Worm (Caenorhabditis elegans) whole organism, midembryonic: ENCODE data around the gene Y41C4A.6.
A peak's percentile ranks its signal among the peaks of the same experiment; 100 is the strongest.

Experiments
- T22C8.4 ChIP-seq: fragments of 200-800 bp; sonication (Bioruptor generic); IDR thresholded peaks from 2 replicates; pipeline ENCODE4 v1.3.6; 2022; ENCODE audit warnings: missing genetic modification characterization, missing compliant biosample characterization
- cog-1 ChIP-seq: sonication (generic microtip); optimal IDR thresholded peaks from 2 replicates; lab custom pipeline; 2016; ENCODE audit warnings: missing genetic modification characterization, missing compliant biosample characterization
- flt-1 ChIP-seq: fragments of 200-800 bp; sonication (Bioruptor generic); IDR thresholded peaks from 2 replicates; pipeline ENCODE4 v1.3.6; 2022; ENCODE audit warnings: missing genetic modification characterization, missing compliant biosample characterization
- klf-2 ChIP-seq: fragments of 200-800 bp; sonication (Bioruptor generic); conservative IDR thresholded peaks from 2 replicates; pipeline ENCODE4 v1.3.6; 2022; ENCODE audit warnings: missing genetic modification reagents, missing genetic modification characterization, missing compliant biosample characterization
- med-1 ChIP-seq: sonication (generic microtip); optimal IDR thresholded peaks from 2 replicates; lab custom pipeline; 2017; ENCODE audit warnings: missing genetic modification characterization, mild to moderate bottlenecking, missing compliant biosample characterization, antibody characterized with exemption, missing genetic modification reagents; ENCODE audit not compliant: insufficient read depth
- ref-1 ChIP-seq: fragments of 200-800 bp; sonication (Bioruptor generic); conservative IDR thresholded peaks from 2 replicates; pipeline ENCODE4 v1.3.6; 2022; ENCODE audit warnings: missing genetic modification reagents, missing genetic modification characterization, missing compliant biosample characterization
- tab-1 ChIP-seq: fragments of 200-800 bp; sonication (Bioruptor generic); IDR thresholded peaks from 2 replicates; pipeline ENCODE4 v1.3.6; 2022; ENCODE audit warnings: missing genetic modification characterization, missing compliant biosample characterization
- ztf-23 ChIP-seq: fragments of 200-800 bp; sonication (Bioruptor generic); IDR thresholded peaks from 2 replicates; pipeline ENCODE4 v1.3.6; 2022; ENCODE audit warnings: missing genetic modification reagents, missing genetic modification characterization, missing compliant biosample characterization
- ztf-29 ChIP-seq: fragments of 200-800 bp; sonication (Bioruptor generic); IDR thresholded peaks from 2 replicates; pipeline ENCODE4 v1.3.6; 2022; ENCODE audit warnings: missing genetic modification reagents, missing genetic modification characterization, missing compliant biosample characterization

The Y41C4A.6 gene

ce11 chrIII:11698569-11698968 is 2.2 kb downstream of the Y41C4A.6 start, which contains the start of gene Y41C4A.7:
Gene Y41C4A.7, plus strand, starts transcription at chrIII:11698869.
- TF ChIP-seq med-1 (GFP tag; lab: Kevin White, UChicago), result no peak
- TF ChIP-seq ref-1 (GFP tag; lab: Robert Waterston, UW), result no peak
- TF ChIP-seq klf-2 (GFP tag; lab: Robert Waterston, UW), result no peak
- TF ChIP-seq T22C8.4 (GFP tag; lab: Robert Waterston, UW), result no peak

- TF ChIP-seq klf-2 (GFP tag; lab: Robert Waterston, UW) (no peak), cog-1 (no peak), T22C8.4 (GFP tag; lab: Robert Waterston, UW) (no peak), med-1 (GFP tag; lab: Kevin White, UChicago) (no peak), ref-1 (GFP tag; lab: Robert Waterston, UW) (no peak), ztf-29 (GFP tag; lab: Robert Waterston, UW) (no peak)
Measured at ce11 chrIII:11699959-11700358, 3.6 kb downstream of the Y41C4A.6 start, which contains the start of gene pqn-84. Gene pqn-84, plus strand, starts transcription at chrIII:11700259.

- TF ChIP-seq T22C8.4 (GFP tag; lab: Robert Waterston, UW), result no peak
- TF ChIP-seq med-1 (GFP tag; lab: Kevin White, UChicago), result no peak
- no peak for TF ChIP-seq cog-1
- TF ChIP-seq klf-2 (GFP tag; lab: Robert Waterston, UW), result no peak
- no peak for TF ChIP-seq flt-1 (GFP tag; lab: Robert Waterston, UW)
- TF ChIP-seq ref-1 (GFP tag; lab: Robert Waterston, UW), result no peak
- no peak; the same call in 1 of the 2 replicates for TF ChIP-seq tab-1
- TF ChIP-seq ztf-29 (GFP tag; lab: Robert Waterston, UW), result no peak
- no peak for TF ChIP-seq ztf-23
Measured at ce11 chrIII:11701863-11702262, 5.5 kb downstream of the Y41C4A.6 start.

DNA sequence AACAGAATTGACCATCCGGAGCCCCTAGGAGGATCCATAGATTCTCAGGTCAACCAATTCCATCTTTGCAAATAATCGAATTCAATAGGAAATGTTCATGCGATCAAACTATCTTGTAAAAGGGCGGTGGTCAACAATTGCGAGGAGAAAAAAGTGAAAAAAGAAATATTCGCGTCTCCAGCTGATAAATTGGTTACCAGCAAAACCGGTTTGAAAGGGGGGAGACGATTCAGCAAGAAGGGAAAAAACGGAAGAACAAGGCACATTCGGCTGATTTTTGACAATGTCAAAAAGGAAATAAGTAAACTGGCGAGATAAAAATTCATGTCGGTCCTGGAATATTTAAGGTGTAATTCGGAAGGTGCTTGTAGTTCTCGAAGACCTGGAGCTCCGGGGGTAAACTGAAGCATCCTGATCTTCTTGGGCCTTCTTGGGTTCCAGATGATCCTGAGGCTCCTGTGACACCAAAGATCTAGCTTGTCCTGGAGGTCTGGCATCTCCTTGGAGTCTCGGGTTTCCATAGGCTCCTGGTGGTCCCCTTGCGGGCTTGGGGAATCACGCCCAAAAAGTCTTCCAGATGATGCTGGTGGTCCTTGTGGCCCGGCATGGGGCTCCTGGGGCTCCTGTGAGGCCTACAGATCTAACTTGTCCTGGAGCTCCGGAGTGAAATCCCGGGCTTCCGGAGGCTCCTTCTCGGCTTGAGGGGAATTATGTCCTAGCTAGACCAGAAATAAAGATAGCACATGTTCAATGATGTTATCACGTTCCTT is 6.8 kb downstream of the Y41C4A.6 start:
- TF ChIP-seq med-1 (GFP tag; lab: Kevin White, UChicago), result no peak
- no peak for TF ChIP-seq ztf-29 (GFP tag; lab: Robert Waterston, UW)
- no peak for TF ChIP-seq ztf-23
- TF ChIP-seq tab-1, result no peak
- TF ChIP-seq klf-2 (GFP tag; lab: Robert Waterston, UW), result no peak
- TF ChIP-seq T22C8.4 (GFP tag; lab: Robert Waterston, UW), result no peak
- no peak for TF ChIP-seq flt-1 (GFP tag; lab: Robert Waterston, UW)
- TF ChIP-seq cog-1, result no peak
- no peak for TF ChIP-seq ref-1 (GFP tag; lab: Robert Waterston, UW)

- TF ChIP-seq ref-1 (GFP tag; lab: Robert Waterston, UW) (no peak), flt-1 (GFP tag; lab: Robert Waterston, UW) (no peak), klf-2 (GFP tag; lab: Robert Waterston, UW) (no peak), T22C8.4 (GFP tag; lab: Robert Waterston, UW) (no peak), med-1 (GFP tag; lab: Kevin White, UChicago) (no peak), ztf-23 (no peak), cog-1 (no peak), tab-1 (no peak), ztf-29 (GFP tag; lab: Robert Waterston, UW) (no peak)
Measured at ce11 chrIII:11703776-11704093, 7.4 kb downstream of the Y41C4A.6 start, which contains the start of gene col-95. Gene col-95, plus strand, starts transcription at chrIII:11703994.

DNA sequence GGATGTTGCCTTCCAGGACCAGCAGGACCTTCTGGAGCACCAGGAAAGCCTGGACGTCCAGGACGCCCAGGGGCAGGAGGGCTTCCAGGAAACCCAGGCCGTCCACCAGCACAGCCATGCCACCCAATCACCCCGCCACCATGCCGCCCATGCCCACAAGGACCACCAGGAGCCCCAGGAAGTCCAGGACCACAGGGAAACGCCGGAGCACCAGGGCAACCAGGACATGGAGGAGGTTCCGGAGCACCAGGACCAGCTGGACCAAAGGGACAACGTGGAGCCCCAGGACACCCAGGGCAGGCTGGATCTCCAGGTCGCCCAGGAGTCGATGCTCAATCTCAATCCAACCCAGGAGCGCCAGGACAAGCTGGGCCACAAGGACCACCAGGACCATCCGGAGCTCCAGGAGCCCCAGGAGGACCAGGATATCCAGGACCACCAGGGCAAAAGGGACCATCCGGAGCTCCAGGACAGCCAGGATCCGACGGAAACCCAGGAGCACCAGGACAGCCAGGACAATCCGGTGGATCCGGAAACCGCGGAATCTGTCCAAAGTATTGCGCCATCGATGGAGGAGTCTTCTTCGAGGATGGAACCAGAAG is 8.1 kb downstream of the Y41C4A.6 start:
- TF ChIP-seq klf-2 (GFP tag; lab: Robert Waterston, UW) (no peak), ztf-23 (no peak), flt-1 (GFP tag; lab: Robert Waterston, UW) (0 out of 2 replicates have a peak, but pooled peaks have one; percentile 53), med-1 (GFP tag; lab: Kevin White, UChicago) (no peak)

- TF ChIP-seq flt-1 (GFP tag; lab: Robert Waterston, UW) (no peak), cog-1 (no peak), T22C8.4 (GFP tag; lab: Robert Waterston, UW) (no peak), ztf-29 (GFP tag; lab: Robert Waterston, UW) (no peak), med-1 (GFP tag; lab: Kevin White, UChicago) (no peak), tab-1 (no peak), ref-1 (GFP tag; lab: Robert Waterston, UW) (no peak), klf-2 (GFP tag; lab: Robert Waterston, UW) (no peak), ztf-23 (no peak)
Measured at ce11 chrIII:11705930-11706329, 9.6 kb downstream of the Y41C4A.6 start.

- TF ChIP-seq tab-1 (no peak), klf-2 (GFP tag; lab: Robert Waterston, UW) (no peak), ztf-23 (no peak), med-1 (GFP tag; lab: Kevin White, UChicago) (no peak), ztf-29 (GFP tag; lab: Robert Waterston, UW) (no peak), flt-1 (GFP tag; lab: Robert Waterston, UW) (no peak), ref-1 (GFP tag; lab: Robert Waterston, UW) (no peak), T22C8.4 (GFP tag; lab: Robert Waterston, UW) (no peak), cog-1 (no peak)
Measured at ce11 chrIII:11706665-11707064, 10.3 kb downstream of the Y41C4A.6 start, which contains the start of gene col-96. Gene col-96, minus strand, starts transcription at chrIII:11706765.

ce11 chrIII:11708722-11709121 is 12.3 kb downstream of the Y41C4A.6 start, which contains the start of gene Y41C4A.8:
Gene Y41C4A.8, minus strand, starts transcription at chrIII:11708822.
- no peak for TF ChIP-seq tab-1
- TF ChIP-seq ztf-23, result no peak
- no peak for TF ChIP-seq cog-1
- TF ChIP-seq med-1 (GFP tag; lab: Kevin White, UChicago), result no peak
- no peak for TF ChIP-seq klf-2 (GFP tag; lab: Robert Waterston, UW)
- no peak for TF ChIP-seq ztf-29 (GFP tag; lab: Robert Waterston, UW)
- no peak for TF ChIP-seq T22C8.4 (GFP tag; lab: Robert Waterston, UW)
